Fruit fly (Drosophila melanogaster): ENCODE data around the gene CG46394.

CG46394 gene

DNA sequence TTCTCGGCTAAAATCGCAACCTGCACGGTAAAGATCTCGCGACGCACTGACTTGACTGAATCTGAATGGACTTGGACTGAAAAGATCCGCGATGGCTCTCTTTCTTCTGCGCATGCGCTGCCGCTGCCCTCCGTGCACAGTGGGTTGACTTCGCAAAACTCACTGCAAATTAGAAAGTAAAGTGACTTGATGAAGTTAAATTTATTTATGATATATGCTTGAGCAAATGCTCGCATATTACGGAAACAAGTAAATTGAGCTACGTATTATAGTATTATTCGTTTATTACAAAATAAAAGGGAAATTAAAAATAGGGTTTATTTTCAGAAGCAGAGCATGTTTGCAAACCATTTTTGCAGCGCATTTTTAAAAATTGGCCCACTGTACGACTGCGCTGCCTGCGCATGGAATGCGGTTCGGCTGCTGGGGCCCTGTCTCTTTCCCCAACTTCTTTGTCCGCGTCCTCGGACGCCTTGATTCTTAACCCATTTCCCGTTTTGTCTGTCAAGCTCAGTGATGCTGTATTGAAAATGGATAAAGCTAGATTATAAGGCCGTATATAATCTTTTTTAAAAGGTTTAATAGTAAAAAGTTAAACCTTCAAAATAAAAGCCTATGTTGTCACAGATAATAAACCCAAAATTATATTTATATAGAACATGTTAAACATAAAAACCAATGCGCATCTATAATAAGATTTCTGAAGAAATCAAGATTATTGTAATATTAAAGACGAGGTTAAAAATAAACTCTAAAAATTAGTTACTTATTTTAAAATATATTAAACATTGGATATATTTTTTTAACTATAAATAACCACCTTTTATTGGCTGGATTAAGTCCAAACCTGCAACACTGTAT lies 12.2 kb upstream of the CG46394 start, which contains the start of gene rt (continued):
- TF ChIP-seq Myb (GFP tag; optimal IDR thresholded peaks at IDR 0.05), result no peak
- no peak for TF ChIP-seq sc (optimal IDR thresholded peaks at IDR 0.05)
- TF ChIP-seq sc (GFP tag; optimal IDR thresholded peaks at IDR 0.05), result peak; percentile 47
- no peak for TF ChIP-seq chm (GFP tag; IDR thresholded peaks at IDR 0.05)
- 0 out of 2 replicates have a peak, but pooled peaks have one; percentile 20 for TF ChIP-seq Adf1 (GFP tag; IDR thresholded peaks at IDR 0.05)
- no peak for TF ChIP-seq CG11696 (GFP tag; IDR thresholded peaks at IDR 0.05)
- no peak for TF ChIP-seq bigmax (GFP tag; optimal IDR thresholded peaks at IDR 0.05)
- TF ChIP-seq NC2β (GFP tag; optimal IDR thresholded peaks at IDR 0.05), result peak; percentile 38
- TF ChIP-seq CG9437 (GFP tag; optimal IDR thresholded peaks at IDR 0.05), result peak; percentile 21
- peak; percentile 53 for TF ChIP-seq dmrt99B (tag; optimal IDR thresholded peaks at IDR 0.05)
- no peak for TF ChIP-seq btn (GFP tag; optimal IDR thresholded peaks at IDR 0.05)
- TF ChIP-seq Sox102F (GFP tag; optimal IDR thresholded peaks at IDR 0.05), result peak; percentile 41
- TF ChIP-seq CG18599 (GFP tag; optimal IDR thresholded peaks at IDR 0.05), result no peak
- peak; percentile 56 for TF ChIP-seq CG16815 (GFP tag; optimal IDR thresholded peaks at IDR 0.05)
- peak; percentile 35 for TF ChIP-seq az2 (GFP tag; optimal IDR thresholded peaks at IDR 0.05)
- no peak for TF ChIP-seq abd-A (tag; optimal IDR thresholded peaks at IDR 0.05)
- peak; percentile 4 for TF ChIP-seq CG4854 (GFP tag; optimal IDR thresholded peaks at IDR 0.05)
- TF ChIP-seq CG10654 (GFP tag; optimal IDR thresholded peaks at IDR 0.05), result peak; percentile 4
- TF ChIP-seq CG9932 (GFP tag; IDR thresholded peaks at IDR 0.05), result no peak
- TF ChIP-seq ash1 (GFP tag; optimal IDR thresholded peaks at IDR 0.05), result no peak
- peak; percentile 29 for TF ChIP-seq Nf-YB (GFP tag; optimal IDR thresholded peaks at IDR 0.05)
- peak; percentile 64 for TF ChIP-seq CG9727 (GFP tag; optimal IDR thresholded peaks at IDR 0.05)
- no peak for TF ChIP-seq CG14667 (GFP tag; IDR thresholded peaks at IDR 0.05)
- 0 out of 2 replicates have a peak, but pooled peaks have one; percentile 36 for TF ChIP-seq CG1024 (GFP tag; IDR thresholded peaks at IDR 0.05)
- TF ChIP-seq h (optimal IDR thresholded peaks at IDR 0.05), result no peak
- 0 out of 3 replicates have a peak, but pooled peaks have one; percentile 47 for TF ChIP-seq ase (GFP tag; IDR thresholded peaks at IDR 0.05)
- TF ChIP-seq CG34422 (GFP tag; IDR thresholded peaks at IDR 0.05), result peak; percentile 28; the same call in 1 of the 3 replicates
- no peak for TF ChIP-seq HmgD (GFP tag; optimal IDR thresholded peaks at IDR 0.05)
- no peak for TF ChIP-seq emc (GFP tag; optimal IDR thresholded peaks at IDR 0.05)
- TF ChIP-seq CG9817 (tag; optimal IDR thresholded peaks at IDR 0.05), result peak; percentile 6
- peak; percentile 61 for TF ChIP-seq ATbp (GFP tag; optimal IDR thresholded peaks at IDR 0.05)
- TF ChIP-seq CG14014 (GFP tag; IDR thresholded peaks at IDR 0.05), result 0 out of 2 replicates have a peak, but pooled peaks have one; percentile 7
- no peak for TF ChIP-seq CG2889 (GFP tag; IDR thresholded peaks at IDR 0.05)
- TF ChIP-seq D (optimal IDR thresholded peaks at IDR 0.05), result no peak
- peak; percentile 57 for TF ChIP-seq D (GFP tag; optimal IDR thresholded peaks at IDR 0.05)
- no peak for TF ChIP-seq CG9876 (GFP tag; optimal IDR thresholded peaks at IDR 0.05)
- peak; percentile 42 for TF ChIP-seq tio (GFP tag; optimal IDR thresholded peaks at IDR 0.05)
- TF ChIP-seq her (GFP tag; optimal IDR thresholded peaks at IDR 0.05), result no peak
- peak; percentile 45; the same call in 1 of the 2 replicates for TF ChIP-seq peb (GFP tag; IDR thresholded peaks at IDR 0.05)

DNA sequence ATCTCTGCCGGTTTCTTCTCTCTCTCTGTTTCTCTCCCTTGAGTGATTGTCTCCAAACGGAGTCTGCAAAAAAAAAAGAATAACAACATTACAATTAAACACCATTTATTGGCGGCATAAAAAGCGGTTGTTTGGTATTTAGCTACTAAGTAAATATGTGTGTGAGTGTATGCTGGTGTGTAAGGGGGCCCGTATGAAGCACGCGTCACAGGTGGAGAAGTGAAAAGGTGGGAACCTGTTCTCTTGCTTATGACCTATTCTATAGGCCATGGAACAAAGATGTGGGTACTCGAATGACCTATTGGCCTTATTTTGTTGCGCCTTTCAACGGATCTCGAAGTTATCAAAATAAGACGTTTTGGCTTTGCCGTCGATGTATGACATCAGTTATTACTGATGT lies 11.6 kb upstream of the CG46394 start:
- peak; percentile 60 for TF ChIP-seq Ets65A (GFP tag)
- 0 out of 2 replicates have a peak, but pooled peaks have one; percentile 10 for TF ChIP-seq vvl (GFP tag; IDR thresholded peaks at IDR 0.05)
- peak; percentile 3 for TF ChIP-seq Blimp-1 (GFP tag; optimal IDR thresholded peaks at IDR 0.05)
- peak; percentile 18 for TF ChIP-seq HLHmδ (GFP tag; optimal IDR thresholded peaks at IDR 0.05)
- no peak for TF ChIP-seq ro (GFP tag; IDR thresholded peaks at IDR 0.05)
- TF ChIP-seq row (GFP tag; IDR thresholded peaks at IDR 0.05), result 0 out of 3 replicates have a peak, but pooled peaks have one; percentile 14
- peak; percentile 44; the same call in 1 of the 2 replicates for TF ChIP-seq Nf-YA (GFP tag; IDR thresholded peaks at IDR 0.05)
- no peak for TF ChIP-seq Oaz (GFP tag; IDR thresholded peaks at IDR 0.05)
- no peak for TF ChIP-seq CG17361 (GFP tag; IDR thresholded peaks at IDR 0.05)
- TF ChIP-seq Camta (GFP tag; optimal IDR thresholded peaks at IDR 0.05), result peak; percentile 15
- 0 out of 4 replicates have a peak, but pooled peaks have one; percentile 36 for TF ChIP-seq chinmo (GFP tag; IDR thresholded peaks at IDR 0.05; ENCODE audit: partially characterized antibody)
- TF ChIP-seq Sry-β (GFP tag; optimal IDR thresholded peaks at IDR 0.05), result peak; percentile 76
- peak; percentile 27 for TF ChIP-seq lab (GFP tag; optimal IDR thresholded peaks at IDR 0.05)
- no peak for TF ChIP-seq chm (GFP tag; IDR thresholded peaks at IDR 0.05)

All from whole organism, embryonic.